Worm (Caenorhabditis elegans): Measurements from ENCODE around the gene F54B3.1.

Gene F54B3.1

DNA sequence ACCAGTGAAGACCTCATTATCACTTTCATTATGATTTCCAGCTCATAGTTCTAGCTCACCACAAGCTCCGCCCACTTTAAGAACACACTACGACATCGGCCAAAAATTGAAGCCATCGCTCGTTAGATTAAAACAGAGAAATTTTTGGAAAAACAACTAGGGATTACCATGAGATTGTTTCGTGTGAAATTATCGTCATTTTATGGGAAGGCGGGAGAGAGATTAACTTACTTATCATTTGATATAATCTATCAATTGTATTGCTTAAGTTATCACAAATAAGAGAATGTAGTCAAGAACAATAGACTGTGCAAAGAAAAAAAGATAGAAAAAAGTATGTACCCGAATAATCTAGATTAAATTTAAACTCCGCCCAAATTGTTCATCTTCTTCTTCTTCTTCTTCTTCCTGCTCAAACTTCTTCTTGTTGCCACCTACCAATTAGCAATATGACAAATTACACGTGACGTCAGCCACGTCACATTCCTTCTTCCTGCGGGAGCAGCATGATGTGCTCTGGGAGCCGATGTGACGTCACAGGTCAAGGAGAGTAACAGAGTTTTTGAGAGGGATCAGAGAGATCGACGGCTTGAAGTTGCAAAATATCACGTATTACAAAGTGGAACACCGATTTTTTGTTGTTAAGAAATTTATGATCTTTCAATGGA is 49.1 kb downstream of the F54B3.1 start, which contains the start of gene nep-26:
nep-26 (minus strand) TSS at position 51 of the 668 bp plus-strand sequence.
- TF ChIP-seq unc-39 (tag; optimal IDR thresholded peaks at IDR 0.05), result no peak
- TF ChIP-seq zag-1 (tag; optimal IDR thresholded peaks at IDR 0.05), result no peak
- no peak for TF ChIP-seq elt-2 (tag; optimal IDR thresholded peaks at IDR 0.05)
- TF ChIP-seq elt-3 (tag; optimal IDR thresholded peaks at IDR 0.05), result no peak
- no peak for TF ChIP-seq ama-1 (optimal IDR thresholded peaks at IDR 0.05)
- TF ChIP-seq lin-39 (tag; optimal IDR thresholded peaks at IDR 0.05), result peak; percentile 42
- peak; percentile 60 for TF ChIP-seq nfya-1 (tag; optimal IDR thresholded peaks at IDR 0.05; ENCODE audit: insufficient read depth)
- TF ChIP-seq egl-27 (tag; optimal IDR thresholded peaks at IDR 0.05), result no peak
- peak; percentile 36 for TF ChIP-seq egl-5 (tag; optimal IDR thresholded peaks at IDR 0.05)

DNA sequence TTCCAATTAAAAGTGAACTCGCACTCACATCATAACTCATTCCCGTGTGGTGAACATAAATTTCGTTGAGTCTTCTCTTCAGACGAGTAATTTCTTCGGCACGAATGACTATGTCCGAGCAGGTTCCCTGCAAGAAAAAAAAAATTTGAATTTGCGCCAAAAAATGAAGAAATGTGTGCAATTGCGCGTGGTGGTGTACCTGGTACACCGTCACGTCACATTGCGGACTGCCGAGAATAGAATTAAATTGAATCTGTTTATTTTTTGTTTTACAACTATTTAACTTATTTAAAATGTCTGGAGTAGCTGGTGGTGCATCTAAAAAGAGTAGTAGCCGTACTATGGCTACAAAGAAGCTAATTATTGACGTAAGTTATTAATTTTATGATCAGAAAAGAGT is 49.9 kb downstream of the F54B3.1 start, which contains the start of gene mdt-22:
mdt-22 (plus strand) TSS at position 263 of the 400 bp plus-strand sequence.
- TF ChIP-seq ztf-11 (tag; optimal IDR thresholded peaks at IDR 0.05) (no peak), egl-27 (tag; optimal IDR thresholded peaks at IDR 0.05) (peak; percentile 17), fkh-2 (tag; optimal IDR thresholded peaks at IDR 0.05) (no peak), nfya-1 (tag; optimal IDR thresholded peaks at IDR 0.05; ENCODE audit: insufficient read depth) (peak; percentile 75), hmg-11 (tag; optimal IDR thresholded peaks at IDR 0.05) (peak; percentile 93), skn-1 (tag; optimal IDR thresholded peaks at IDR 0.05) (peak; percentile 29), mml-1 (tag; optimal IDR thresholded peaks at IDR 0.05) (no peak), elt-1 (tag; optimal IDR thresholded peaks at IDR 0.05) (no peak), R02D3.7 (tag; optimal IDR thresholded peaks at IDR 0.05) (peak; percentile 73), pqm-1 (tag; optimal IDR thresholded peaks at IDR 0.05) (no peak), eor-1 (tag; optimal IDR thresholded peaks at IDR 0.05) (no peak), fkh-10 (GFP tag; optimal IDR thresholded peaks at IDR 0.05) (peak; percentile 30), ceh-82 (tag; optimal IDR thresholded peaks at IDR 0.05) (peak; percentile 51), daf-12 (tag; optimal IDR thresholded peaks at IDR 0.05) (no peak), ZK546.5 (tag; optimal IDR thresholded peaks at IDR 0.05) (no peak), snpc-4 (tag; optimal IDR thresholded peaks at IDR 0.05) (peak; percentile 2), lin-15B (tag; optimal IDR thresholded peaks at IDR 0.05) (peak; percentile 81), ceh-28 (tag; optimal IDR thresholded peaks at IDR 0.05) (peak; percentile 25), nhr-76 (tag; optimal IDR thresholded peaks at IDR 0.05) (no peak), nhr-43 (tag; optimal IDR thresholded peaks at IDR 0.05; ENCODE audit: poor library complexity, severe bottlenecking) (peak; percentile 41), nhr-12 (tag; optimal IDR thresholded peaks at IDR 0.05) (no peak), pha-4 (tag; optimal IDR thresholded peaks at IDR 0.05) (peak; percentile 81), elt-2 (tag; optimal IDR thresholded peaks at IDR 0.05) (peak; percentile 55), jun-1 (tag; optimal IDR thresholded peaks at IDR 0.05) (peak; percentile 58), nhr-25 (tag; optimal IDR thresholded peaks at IDR 0.05) (peak; percentile 52), ama-1 (optimal IDR thresholded peaks at IDR 0.05) (peak; percentile 62), lsy-12 (tag; optimal IDR thresholded peaks at IDR 0.05) (peak; percentile 56), egl-5 (tag; optimal IDR thresholded peaks at IDR 0.05) (peak; percentile 63), nhr-23 (tag; optimal IDR thresholded peaks at IDR 0.05) (peak; percentile 61)

DNA sequence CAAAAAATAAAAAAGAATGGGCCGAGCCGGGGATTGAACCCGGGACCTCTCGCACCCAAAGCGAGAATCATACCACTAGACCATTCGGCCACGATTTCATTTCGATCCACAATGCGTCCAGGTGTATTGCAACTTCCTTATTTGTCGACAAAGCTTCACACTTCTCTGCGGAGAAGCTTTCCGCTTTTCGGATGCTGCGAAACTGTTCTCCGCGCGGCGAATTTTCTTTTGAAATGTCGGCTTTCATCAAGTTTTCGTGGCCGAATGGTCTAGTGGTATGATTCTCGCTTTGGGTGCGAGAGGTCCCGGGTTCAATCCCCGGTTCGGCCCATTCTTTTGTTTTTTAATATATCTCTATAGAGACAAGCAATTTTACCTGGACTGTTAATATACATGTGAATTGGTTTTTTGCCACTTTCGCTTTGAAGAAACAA is 51.1 kb downstream of the F54B3.1 start:
- TF ChIP-seq tbx-2 (tag; optimal IDR thresholded peaks at IDR 0.05) (peak; percentile 31), nhr-43 (tag; optimal IDR thresholded peaks at IDR 0.05; ENCODE audit: poor library complexity, severe bottlenecking) (peak; percentile 64)

DNA sequence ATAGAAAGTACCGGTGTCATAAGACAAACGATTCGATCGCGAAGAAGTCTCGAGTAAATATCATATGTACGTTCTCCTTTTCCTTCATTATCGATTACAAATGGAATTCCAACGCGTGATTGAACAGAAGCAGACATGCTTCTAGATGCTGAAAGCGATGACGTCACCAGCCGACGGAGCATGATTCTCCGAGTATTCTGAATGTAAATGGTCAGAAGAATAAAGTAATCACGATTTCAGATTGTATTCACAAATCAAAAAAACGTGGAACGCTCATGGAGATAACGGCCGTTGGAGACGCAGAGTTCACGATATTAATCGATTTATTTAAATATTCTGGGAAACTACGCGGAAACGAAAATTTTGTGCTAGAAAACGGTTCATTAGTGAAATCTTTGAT is 51.6 kb downstream of the F54B3.1 start, which contains the start of gene clpp-1:
clpp-1 (minus strand) TSS at position 197 of the 400 bp plus-strand sequence.
- no peak for TF ChIP-seq elt-3 (tag; optimal IDR thresholded peaks at IDR 0.05)
- no peak for TF ChIP-seq ceh-9 (tag; optimal IDR thresholded peaks at IDR 0.05)
- no peak for TF ChIP-seq elt-1 (tag; optimal IDR thresholded peaks at IDR 0.05)
- TF ChIP-seq elt-2 (tag; optimal IDR thresholded peaks at IDR 0.05), result peak; percentile 50
- no peak for TF ChIP-seq unc-39 (tag; optimal IDR thresholded peaks at IDR 0.05)
- TF ChIP-seq nhr-43 (tag; optimal IDR thresholded peaks at IDR 0.05; ENCODE audit: poor library complexity, severe bottlenecking), result no peak
- TF ChIP-seq ama-1 (optimal IDR thresholded peaks at IDR 0.05), result peak; percentile 75
- TF ChIP-seq snpc-4 (tag; optimal IDR thresholded peaks at IDR 0.05), result no peak
- no peak for TF ChIP-seq tbx-2 (tag; optimal IDR thresholded peaks at IDR 0.05)
